Fruit fly (Drosophila melanogaster) whole organism, embryonic: ENCODE data around the gene CG15480.

ENCODE experiments used
- Antp ChIP-seq: fragments of 200-800 bp; sonication (Bioruptor generic); optimal IDR thresholded peaks from 3 replicates; lab custom pipeline; 2016; ENCODE audit warnings: missing biosample characterization, missing genetic modification characterization
- Atf-2 ChIP-seq: fragments of 200-800 bp; sonication (Bioruptor generic); optimal IDR thresholded peaks from 2 replicates; lab custom pipeline; 2016; ENCODE audit warnings: missing biosample characterization, missing genetic modification characterization
- Atf3 ChIP-seq: fragments of 200-800 bp; sonication (Bioruptor generic); optimal IDR thresholded peaks from 3 replicates; lab custom pipeline; 2016; ENCODE audit warnings: missing biosample characterization, missing genetic modification characterization
- CG10267 ChIP-seq: fragments of 200-800 bp; sonication (Bioruptor generic); optimal IDR thresholded peaks from 2 replicates; lab custom pipeline; 2018; ENCODE audit warnings: missing biosample characterization, mild to moderate bottlenecking, missing genetic modification characterization, moderate library complexity
- CG11695 ChIP-seq: fragments of 200-800 bp; sonication (Bioruptor generic); IDR thresholded peaks from 3 replicates; pipeline ENCODE4 v1.3.6; 2022; ENCODE audit warnings: missing biosample characterization, missing genetic modification characterization
- CG13424 ChIP-seq: fragments of 200-800 bp; sonication (Bioruptor generic); optimal IDR thresholded peaks from 2 replicates; lab custom pipeline; 2019; ENCODE audit warnings: missing biosample characterization, mild to moderate bottlenecking, missing genetic modification characterization, moderate library complexity
- CG14860 ChIP-seq: fragments of 200-800 bp; sonication (Bioruptor generic); IDR thresholded peaks from 3 replicates; pipeline ENCODE4 v1.3.6; 2022; ENCODE audit warnings: missing biosample characterization, missing genetic modification characterization; ENCODE audit not compliant: partially characterized antibody
- CG16813 ChIP-seq: fragments of 200-800 bp; sonication (Bioruptor generic); IDR thresholded peaks from 3 replicates; pipeline ENCODE4 v1.3.6; 2022; ENCODE audit warnings: missing biosample characterization, missing genetic modification characterization; ENCODE audit not compliant: partially characterized antibody
- CG17385 ChIP-seq: fragments of 200-800 bp; sonication (Bioruptor generic); optimal IDR thresholded peaks from 3 replicates; lab custom pipeline; 2018; ENCODE audit warnings: missing biosample characterization, mild to moderate bottlenecking, missing genetic modification characterization
- CG17612 ChIP-seq: fragments of 200-800 bp; sonication (Bioruptor generic); IDR thresholded peaks from 2 replicates; pipeline ENCODE4 v1.3.6; 2022; ENCODE audit warnings: missing biosample characterization, missing genetic modification characterization
- CG2129 ChIP-seq: fragments of 200-800 bp; sonication (Bioruptor generic); IDR thresholded peaks from 2 replicates; pipeline ENCODE4 v1.3.6; 2022; ENCODE audit warnings: missing biosample characterization, missing genetic modification characterization; ENCODE audit not compliant: partially characterized antibody
- CG3065 ChIP-seq: fragments of 200-800 bp; sonication (Bioruptor generic); optimal IDR thresholded peaks from 2 replicates; lab custom pipeline; 2016; ENCODE audit warnings: missing biosample characterization, missing genetic modification characterization
- CG31441 ChIP-seq: fragments of 200-800 bp; sonication (Bioruptor generic); IDR thresholded peaks from 2 replicates; pipeline ENCODE4 v1.3.6; 2022; ENCODE audit warnings: missing biosample characterization, missing genetic modification characterization
- CG5245 ChIP-seq: fragments of 200-800 bp; sonication (Bioruptor generic); optimal IDR thresholded peaks from 3 replicates; lab custom pipeline; 2016; ENCODE audit warnings: missing biosample characterization, missing genetic modification characterization
- CG6654 ChIP-seq: fragments of 200-800 bp; sonication (Bioruptor generic); optimal IDR thresholded peaks from 2 replicates; lab custom pipeline; 2017; ENCODE audit warnings: missing biosample characterization, mild to moderate bottlenecking, missing genetic modification characterization
- CG6854 ChIP-seq: fragments of 200-800 bp; sonication (Bioruptor generic); optimal IDR thresholded peaks from 3 replicates; lab custom pipeline; 2017; ENCODE audit warnings: missing biosample characterization, mild to moderate bottlenecking, missing genetic modification characterization
- CG7786 ChIP-seq: fragments of 200-800 bp; sonication (Bioruptor generic); optimal IDR thresholded peaks from 2 replicates; lab custom pipeline; 2016; ENCODE audit warnings: missing biosample characterization, missing genetic modification characterization
- CG7987 ChIP-seq: fragments of 200-800 bp; sonication (Bioruptor generic); optimal IDR thresholded peaks from 2 replicates; lab custom pipeline; 2018; ENCODE audit warnings: missing biosample characterization, mild to moderate bottlenecking, missing genetic modification characterization, moderate library complexity
- CG9437 ChIP-seq: fragments of 200-800 bp; sonication (Bioruptor generic); optimal IDR thresholded peaks from 2 replicates; lab custom pipeline; 2018; ENCODE audit warnings: missing biosample characterization, mild to moderate bottlenecking, missing genetic modification characterization
- Camta ChIP-seq: fragments of 200-800 bp; sonication (Bioruptor generic); optimal IDR thresholded peaks from 2 replicates; lab custom pipeline; 2016; ENCODE audit warnings: missing biosample characterization, missing genetic modification characterization
- CoRest ChIP-seq: fragments of 200-800 bp; sonication (Bioruptor generic); optimal IDR thresholded peaks from 3 replicates; lab custom pipeline; 2018; ENCODE audit warnings: missing biosample characterization, mild to moderate bottlenecking, missing genetic modification characterization, moderate library complexity
- CrebB ChIP-seq: fragments of 200-800 bp; sonication (Bioruptor generic); optimal IDR thresholded peaks from 3 replicates; lab custom pipeline; 2018; ENCODE audit warnings: missing biosample characterization, mild to moderate bottlenecking, missing genetic modification characterization
- HLH54F ChIP-seq: fragments of 200-800 bp; sonication (Bioruptor generic); optimal IDR thresholded peaks from 3 replicates; lab custom pipeline; 2016; ENCODE audit warnings: missing biosample characterization, missing genetic modification characterization
- Hr3 ChIP-seq: fragments of 200-800 bp; sonication (Bioruptor generic); optimal IDR thresholded peaks from 3 replicates; lab custom pipeline; 2016; ENCODE audit warnings: missing biosample characterization, missing genetic modification characterization
- Max ChIP-seq: fragments of 200-800 bp; sonication (Bioruptor generic); optimal IDR thresholded peaks from 2 replicates; lab custom pipeline; 2016; ENCODE audit warnings: missing biosample characterization, mild to moderate bottlenecking, missing genetic modification characterization
- Med ChIP-seq: fragments of 200-800 bp; sonication (Bioruptor generic); peaks from one replicate; lab custom pipeline; 2016; ENCODE audit warnings: missing biosample characterization, missing genetic modification characterization, mild to moderate bottlenecking, inconsistent platforms, moderate library complexity
- Oli ChIP-seq: fragments of 200-800 bp; sonication (Bioruptor generic); optimal IDR thresholded peaks from 2 replicates; lab custom pipeline; 2018; ENCODE audit warnings: missing biosample characterization, mild to moderate bottlenecking, missing genetic modification characterization, moderate library complexity
- Optix ChIP-seq: fragments of 200-800 bp; sonication (Bioruptor generic); IDR thresholded peaks from 3 replicates; pipeline ENCODE4 v1.3.6; 2022; ENCODE audit warnings: missing biosample characterization, missing genetic modification characterization
- Scr ChIP-seq: fragments of 200-800 bp; sonication (Bioruptor generic); IDR thresholded peaks from 2 replicates; pipeline ENCODE4 v1.3.6; 2022; ENCODE audit warnings: missing biosample characterization, missing genetic modification characterization; ENCODE audit not compliant: partially characterized antibody
- Six4 ChIP-seq: fragments of 200-800 bp; sonication (Bioruptor generic); optimal IDR thresholded peaks from 2 replicates; lab custom pipeline; 2016; ENCODE audit warnings: missing biosample characterization, missing genetic modification characterization
- Tbp ChIP-seq: fragments of >200 bp; optimal IDR thresholded peaks from 2 replicates; lab custom pipeline; 2018; ENCODE audit warnings: missing biosample characterization, missing genetic modification characterization
- ab ChIP-seq: fragments of 200-800 bp; sonication (Bioruptor generic); optimal IDR thresholded peaks from 2 replicates; lab custom pipeline; 2016; ENCODE audit warnings: missing biosample characterization, missing genetic modification characterization
- aop ChIP-seq: fragments of 200-800 bp; sonication (Bioruptor generic); IDR thresholded peaks from 2 replicates; pipeline ENCODE4 v1.3.6; 2022; ENCODE audit warnings: missing biosample characterization, missing genetic modification characterization
- ap ChIP-seq: fragments of 200-800 bp; sonication (Bioruptor generic); IDR thresholded peaks from 2 replicates; pipeline ENCODE4 v1.3.6; 2022; ENCODE audit warnings: missing biosample characterization, missing genetic modification characterization
- cg ChIP-seq: fragments of 200-800 bp; sonication (Bioruptor generic); optimal IDR thresholded peaks from 3 replicates; lab custom pipeline; 2019; ENCODE audit warnings: missing biosample characterization, mild to moderate bottlenecking, missing genetic modification characterization, moderate library complexity
- chm ChIP-seq: fragments of 200-800 bp; sonication (Bioruptor generic); IDR thresholded peaks from 2 replicates; pipeline ENCODE4 v1.3.6; 2022; ENCODE audit warnings: missing biosample characterization, missing genetic modification characterization
- hbn ChIP-seq: fragments of 200-800 bp; sonication (Bioruptor generic); IDR thresholded peaks from 2 replicates; pipeline ENCODE4 v1.3.6; 2022; ENCODE audit warnings: missing biosample characterization, missing genetic modification characterization; ENCODE audit not compliant: partially characterized antibody
- jing ChIP-seq: fragments of 200-800 bp; sonication (Bioruptor generic); optimal IDR thresholded peaks from 2 replicates; lab custom pipeline; 2018; ENCODE audit warnings: missing biosample characterization, mild to moderate bottlenecking, missing genetic modification characterization
- kay ChIP-seq: fragments of 200-800 bp; sonication (Bioruptor generic); optimal IDR thresholded peaks from 2 replicates; lab custom pipeline; 2016; ENCODE audit warnings: missing biosample characterization, missing genetic modification characterization
- lov ChIP-seq, 2 experiments: fragments of 200-800 bp in 1 of 2; fragments of >200 bp in 1 of 2; sonication (Bioruptor generic) in 1 of 2; IDR thresholded peaks in 1 of 2; optimal IDR thresholded peaks in 1 of 2; 2 replicates in 1 of 2; 3 replicates in 1 of 2; pipeline versions ENCODE4 v1.3.6 to Lab custom; 2017 to 2022; ENCODE audit warnings: missing biosample characterization in 1 of 2, missing genetic modification characterization in 1 of 2
- mam ChIP-seq: fragments of 200-800 bp; sonication (Bioruptor generic); optimal IDR thresholded peaks from 3 replicates; lab custom pipeline; 2016; ENCODE audit warnings: missing biosample characterization, missing genetic modification characterization
- phol ChIP-seq: fragments of 200-800 bp; sonication (Bioruptor generic); optimal IDR thresholded peaks from 3 replicates; lab custom pipeline; 2018; ENCODE audit warnings: missing biosample characterization, mild to moderate bottlenecking, missing genetic modification characterization, moderate library complexity
- run ChIP-seq: fragments of 200-800 bp; sonication (Bioruptor generic); optimal IDR thresholded peaks from 3 replicates; lab custom pipeline; 2018; ENCODE audit warnings: missing biosample characterization, mild to moderate bottlenecking, missing genetic modification characterization
- salm ChIP-seq: fragments of 200-800 bp; sonication (Bioruptor generic); optimal IDR thresholded peaks from 2 replicates; lab custom pipeline; 2018; ENCODE audit warnings: missing biosample characterization, mild to moderate bottlenecking, missing genetic modification characterization
- slou ChIP-seq: fragments of 200-800 bp; sonication (Bioruptor generic); optimal IDR thresholded peaks from 3 replicates; lab custom pipeline; 2016; ENCODE audit warnings: missing biosample characterization, missing genetic modification characterization
- sqz ChIP-seq: fragments of 200-800 bp; sonication (Bioruptor generic); optimal IDR thresholded peaks from 3 replicates; lab custom pipeline; 2018; ENCODE audit warnings: missing biosample characterization, mild to moderate bottlenecking, missing genetic modification characterization
- tna ChIP-seq: fragments of 200-800 bp; sonication (Bioruptor generic); IDR thresholded peaks from 2 replicates; pipeline ENCODE4 v1.3.6; 2022; ENCODE audit warnings: missing biosample characterization, missing genetic modification characterization; ENCODE audit not compliant: partially characterized antibody
- tup ChIP-seq: fragments of 200-800 bp; sonication (Bioruptor generic); optimal IDR thresholded peaks from 2 replicates; lab custom pipeline; 2016; ENCODE audit warnings: missing biosample characterization, mild to moderate bottlenecking, missing genetic modification characterization, moderate library complexity
- yki ChIP-seq: fragments of >200 bp; optimal IDR thresholded peaks from 3 replicates; lab custom pipeline; 2018
- zf30C ChIP-seq: fragments of 200-800 bp; sonication (Bioruptor generic); optimal IDR thresholded peaks from 3 replicates; lab custom pipeline; 2018; ENCODE audit warnings: missing biosample characterization, mild to moderate bottlenecking, missing genetic modification characterization

Gene CG15480

dm6 chr2L:13203437-13204137, 21.5 kb downstream of the CG15480 start, which contains the start of gene Pect (continued):
- TF ChIP-seq Antp (GFP tag; lab: Kevin White, UChicago): peak; percentile 24
- TF ChIP-seq cg (GFP tag; lab: Kevin White, UChicago): no peak
- no peak for TF ChIP-seq Oli (tag; lab: Kevin White, UChicago)
- no peak for TF ChIP-seq kay (GFP tag; lab: Kevin White, UChicago)
- no peak for TF ChIP-seq CG3065
- TF ChIP-seq CG17385 (GFP tag; lab: Kevin White, UChicago): peak; percentile 5
- peak; percentile 60 for TF ChIP-seq CG10267 (tag; lab: Kevin White, UChicago)
- TF ChIP-seq Atf-2: no peak
- no peak for TF ChIP-seq CG7987 (GFP tag; lab: Kevin White, UChicago)
- TF ChIP-seq Scr (GFP tag; lab: Robert Waterston, UW): peak; percentile 63
- no peak for TF ChIP-seq CG5245 (GFP tag; lab: Kevin White, UChicago)
- no peak for TF ChIP-seq CG11695 (GFP tag; lab: Robert Waterston, UW)
- peak; percentile 37 for TF ChIP-seq Hr3 (GFP tag; lab: Kevin White, UChicago)
- no peak for TF ChIP-seq sqz
- TF ChIP-seq CG13424: peak; percentile 59
- TF ChIP-seq HLH54F (GFP tag; lab: Kevin White, UChicago): no peak
- no peak for TF ChIP-seq Camta (GFP tag; lab: Kevin White, UChicago)
- TF ChIP-seq jing (GFP tag; lab: Kevin White, UChicago): no peak
- peak; percentile 79 for TF ChIP-seq Med (GFP tag; lab: Kevin White, UChicago)
- TF ChIP-seq chm (GFP tag; lab: Robert Waterston, UW): peak; percentile 63; the same call in 1 of the 2 replicates
- TF ChIP-seq CG6854 (GFP tag; lab: Kevin White, UChicago): no peak
- TF ChIP-seq CG2129 (GFP tag; lab: Robert Waterston, UW): no peak; the same call in 1 of the 2 replicates
- TF ChIP-seq lov (optimal IDR thresholded peaks at IDR 0.05; lab: Kevin White, UChicago): no peak
- TF ChIP-seq lov (GFP tag; IDR thresholded peaks at IDR 0.05; lab: Robert Waterston, UW): peak; percentile 29; the same call in 1 of the 3 replicates
- TF ChIP-seq CG6654: no peak
- no peak for TF ChIP-seq tup (GFP tag; lab: Kevin White, UChicago)
- TF ChIP-seq Max (GFP tag; lab: Kevin White, UChicago): no peak
- no peak for TF ChIP-seq Optix (GFP tag; lab: Robert Waterston, UW)
- TF ChIP-seq zf30C (GFP tag; lab: Kevin White, UChicago): no peak
- TF ChIP-seq tna (GFP tag; lab: Robert Waterston, UW): no peak; the same call in 1 of the 2 replicates
- TF ChIP-seq slou: no peak
- TF ChIP-seq Atf3 (GFP tag; lab: Kevin White, UChicago): no peak
- peak; percentile 54 for TF ChIP-seq hbn (GFP tag; lab: Robert Waterston, UW)
- TF ChIP-seq CG17612 (GFP tag; lab: Robert Waterston, UW): no peak
- peak; percentile 53 for TF ChIP-seq CG16813
- TF ChIP-seq CoRest: peak; percentile 58
- TF ChIP-seq ap (GFP tag; lab: Robert Waterston, UW): no peak
- no peak for TF ChIP-seq aop (GFP tag; lab: Robert Waterston, UW)
- TF ChIP-seq mam (GFP tag; lab: Kevin White, UChicago): no peak
- no peak for TF ChIP-seq CG14860 (GFP tag; lab: Robert Waterston, UW)
- no peak for TF ChIP-seq ab (GFP tag; lab: Kevin White, UChicago)
- no peak for TF ChIP-seq CG7786 (GFP tag; lab: Kevin White, UChicago)
- TF ChIP-seq salm (tag; lab: Kevin White, UChicago): no peak
- peak; percentile 42 for TF ChIP-seq CrebB
- TF ChIP-seq CG9437 (GFP tag; lab: Kevin White, UChicago): no peak
- no peak for TF ChIP-seq yki (lab: Kevin White, UChicago)
- TF ChIP-seq Six4: peak; percentile 4
- no peak for TF ChIP-seq run (tag; lab: Kevin White, UChicago)
- peak; percentile 63 for TF ChIP-seq phol (tag; lab: Kevin White, UChicago)
- no peak for TF ChIP-seq CG31441
- TF ChIP-seq Tbp (GFP tag; lab: Kevin White, UChicago): no peak
